Worm (Caenorhabditis elegans) whole organism, L4/young adult: ENCODE data around the gene metl-9.

Source experiments
- W03F9.2 ChIP-seq: fragments of 150-350 bp; optimal IDR thresholded peaks from 2 replicates; lab custom pipeline; 2014; ENCODE audit warnings: missing biosample characterization, missing genetic modification characterization
- him-1 ChIP-seq: sonication (generic microtip); optimal IDR thresholded peaks from 2 replicates; lab custom pipeline; 2016; ENCODE audit warnings: missing genotype, missing genetic modification reagents, missing genetic modification characterization, missing compliant biosample characterization

DNA sequence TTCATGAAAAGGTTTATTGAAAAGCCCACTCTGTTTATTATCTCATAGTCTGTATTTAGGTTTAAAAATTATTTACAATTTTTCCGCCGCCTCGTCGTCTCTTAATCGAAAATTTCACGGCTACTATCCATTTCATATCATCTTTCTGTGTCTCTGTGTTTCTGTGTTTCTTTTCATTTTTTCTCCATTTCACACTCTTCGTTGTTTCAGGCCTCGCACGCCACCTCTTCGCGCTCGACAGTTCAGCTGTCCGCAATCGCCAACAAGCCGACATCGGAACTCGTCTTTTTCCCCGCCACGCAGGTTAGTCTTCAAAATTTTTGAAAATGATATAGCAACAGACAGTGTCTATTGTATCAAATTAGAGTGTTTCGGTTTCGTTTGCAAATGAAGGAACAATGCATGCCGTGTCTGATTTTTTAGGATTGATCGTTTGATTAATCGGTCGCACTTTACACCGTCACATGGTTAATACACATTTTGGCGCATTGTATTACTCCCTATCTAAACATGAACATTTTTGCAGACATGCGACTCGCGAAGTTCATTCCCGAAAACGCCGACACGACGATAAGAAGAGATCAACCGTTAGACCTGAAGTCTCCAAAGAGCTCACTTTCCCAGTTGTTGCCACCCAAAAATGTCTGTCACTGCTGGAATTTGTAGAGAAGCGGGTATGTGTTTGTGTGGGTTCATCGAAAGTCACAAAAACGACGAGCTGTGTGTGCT is 32.1 kb upstream of the metl-9 start:
- TF ChIP-seq W03F9.2 (tag; lab: Kevin White, UChicago) (no peak), him-1 (no peak)
